Worm (Caenorhabditis elegans) whole organism, midembryonic: Measurements from ENCODE around the gene gipc-2.

Experiments used
- T22C8.4 ChIP-seq: fragments of 200-800 bp; sonication (Bioruptor generic); IDR thresholded peaks from 2 replicates; pipeline ENCODE4 v1.3.6; 2022; ENCODE audit warnings: missing genetic modification characterization, missing compliant biosample characterization
- cog-1 ChIP-seq: sonication (generic microtip); optimal IDR thresholded peaks from 2 replicates; lab custom pipeline; 2016; ENCODE audit warnings: missing genetic modification characterization, missing compliant biosample characterization
- flt-1 ChIP-seq: fragments of 200-800 bp; sonication (Bioruptor generic); IDR thresholded peaks from 2 replicates; pipeline ENCODE4 v1.3.6; 2022; ENCODE audit warnings: missing genetic modification characterization, missing compliant biosample characterization
- tab-1 ChIP-seq: fragments of 200-800 bp; sonication (Bioruptor generic); IDR thresholded peaks from 2 replicates; pipeline ENCODE4 v1.3.6; 2022; ENCODE audit warnings: missing genetic modification characterization, missing compliant biosample characterization
- ztf-23 ChIP-seq: fragments of 200-800 bp; sonication (Bioruptor generic); IDR thresholded peaks from 2 replicates; pipeline ENCODE4 v1.3.6; 2022; ENCODE audit warnings: missing genetic modification reagents, missing genetic modification characterization, missing compliant biosample characterization
- ztf-29 ChIP-seq: fragments of 200-800 bp; sonication (Bioruptor generic); IDR thresholded peaks from 2 replicates; pipeline ENCODE4 v1.3.6; 2022; ENCODE audit warnings: missing genetic modification reagents, missing genetic modification characterization, missing compliant biosample characterization

- TF ChIP-seq ztf-23 (GFP tag; lab: Robert Waterston, UW) (no peak), flt-1 (GFP tag; lab: Robert Waterston, UW) (no peak), T22C8.4 (GFP tag; lab: Robert Waterston, UW) (no peak), cog-1 (tag; lab: Kevin White, UChicago) (no peak), ztf-29 (GFP tag; lab: Robert Waterston, UW) (no peak), tab-1 (GFP tag; lab: Robert Waterston, UW) (no peak)
These were observed 24.1 kb downstream of the gipc-2 start, which contains the start of the genes C47E12.2 and sars-1 for ce11 chrIV:10003372-10003771.
